Worm (Caenorhabditis elegans): ENCODE measurements around the gene syf-2.

DNA sequence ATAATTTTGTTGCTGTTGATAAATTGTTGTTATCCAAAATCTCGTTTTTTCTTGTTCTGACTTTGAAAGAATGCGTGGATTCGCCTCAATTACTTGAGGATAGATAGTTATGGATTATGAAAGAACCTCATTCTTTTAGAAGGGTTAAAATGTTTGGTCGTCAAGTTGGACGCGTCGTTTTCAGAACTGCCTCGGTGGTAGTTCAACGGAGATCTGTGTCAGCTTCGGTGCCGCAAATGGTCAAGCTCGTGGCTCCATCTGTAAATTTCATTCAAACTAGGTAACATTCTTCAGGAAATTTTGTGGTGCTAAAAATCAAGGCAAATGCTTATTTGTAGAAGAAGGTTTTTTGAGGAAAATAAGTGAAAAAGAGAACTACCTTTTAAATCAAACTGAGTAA lies 18.7 kb upstream of the syf-2 start, which contains the start of gene ndab-2:
- TF ChIP-seq ceh-43 (GFP tag; optimal IDR thresholded peaks at IDR 0.05): no peak
- no peak for TF ChIP-seq lin-13 (tag; optimal IDR thresholded peaks at IDR 0.05)
- TF ChIP-seq mab-5 (tag; optimal IDR thresholded peaks at IDR 0.05): no peak

Measured in whole organism, mixed stage, embryonic.